Worm (Caenorhabditis elegans) whole organism, L1 larva: ENCODE results near the gene str-97.

Experiments used
- elt-3 ChIP-seq, 6 experiments: fragments of 150-350 bp in 1 of 6; sonication (generic microtip); optimal IDR thresholded peaks; 2 replicates each; lab custom pipeline; 2017 to 2018; ENCODE audit warnings: missing biosample characterization in 6 of 6, missing genetic modification characterization in 6 of 6, inconsistent platforms in 1 of 6
- lsy-2 ChIP-seq, 2 experiments: fragments of 150-350 bp; optimal IDR thresholded peaks; 2 replicates each; lab custom pipeline; 2014; ENCODE audit warnings: missing biosample characterization in 2 of 2, missing genetic modification characterization in 2 of 2
- pag-3 ChIP-seq: sonication (generic microtip); optimal IDR thresholded peaks from 2 replicates; lab custom pipeline; 2017; ENCODE audit warnings: missing genetic modification characterization, mild to moderate bottlenecking, missing compliant biosample characterization, antibody characterized with exemption, borderline replicate concordance; ENCODE audit not compliant: insufficient read depth
- snpc-4 ChIP-seq: fragments of 150-350 bp; optimal IDR thresholded peaks from 2 replicates; lab custom pipeline; 2014; ENCODE audit warnings: missing biosample characterization, missing genetic modification characterization

DNA sequence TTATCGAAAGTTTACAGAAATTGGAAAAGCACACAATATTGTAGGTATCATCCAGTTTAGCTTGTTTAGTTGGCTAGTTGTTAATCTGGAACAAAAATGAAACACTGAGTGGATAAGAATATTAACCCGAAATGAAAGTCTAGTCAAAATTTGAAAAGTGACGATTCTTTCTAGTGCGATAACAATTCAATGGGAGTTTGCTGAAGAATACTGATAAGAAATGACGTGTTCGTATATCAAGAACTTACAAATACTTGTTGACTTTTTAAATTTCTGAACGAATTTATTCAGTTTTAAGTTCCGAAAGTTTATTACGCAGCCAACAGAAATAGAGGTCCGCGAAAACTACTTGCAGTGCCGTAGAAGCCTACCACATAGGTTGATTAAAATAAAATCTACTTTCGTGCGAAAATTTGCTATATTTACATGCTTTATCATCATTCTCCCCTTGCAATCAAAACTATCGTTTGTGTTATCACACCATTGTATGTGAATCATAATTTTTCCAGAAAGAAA lies 11.9 kb downstream of the str-97 start, which contains the start of gene fbxa-88:
- no peak for TF ChIP-seq lsy-2 (tag; optimal IDR thresholded peaks at IDR 0.05; lab: Kevin White, UChicago)
- TF ChIP-seq pag-3 (tag; lab: Kevin White, UChicago) = no peak
- TF ChIP-seq snpc-4 = no peak
- no peak for TF ChIP-seq elt-3 (tag; optimal IDR thresholded peaks at IDR 0.05; lab: Kevin White, UChicago)
